Worm (Caenorhabditis elegans): ENCODE measurements around the gene C18A11.4.

The C18A11.4 gene

DNA sequence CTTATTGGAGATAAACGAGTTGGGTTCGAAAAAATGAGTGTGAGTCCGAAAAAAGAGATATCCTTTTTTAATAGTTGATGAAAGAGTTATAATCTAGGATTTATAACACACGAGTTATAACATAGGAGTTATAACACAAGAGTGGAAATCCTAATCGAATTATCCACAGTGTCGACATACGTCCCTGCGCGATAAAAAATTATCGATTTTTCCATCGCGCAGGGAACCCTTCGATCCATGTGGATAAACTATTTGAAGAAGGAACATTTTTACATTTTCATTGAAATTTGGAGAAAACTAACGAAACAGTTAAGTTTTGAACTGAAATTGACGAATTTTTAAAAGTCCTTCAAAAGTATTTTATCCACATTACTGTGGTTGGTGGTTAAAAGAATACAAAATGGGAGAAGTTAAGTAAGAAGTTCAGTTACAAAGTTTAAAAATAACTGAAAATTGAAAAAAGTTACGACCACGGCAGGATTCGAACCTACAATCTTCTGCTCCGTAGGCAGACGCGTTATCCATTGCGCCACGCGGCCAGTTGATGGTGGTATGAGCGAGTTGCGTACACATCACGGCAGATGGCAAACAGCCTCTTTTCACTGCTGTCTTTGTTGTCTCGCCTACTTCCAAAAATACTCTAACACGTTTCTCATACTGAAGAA lies 9.0 kb upstream of the C18A11.4 start (continued):
- TF ChIP-seq D1046.2 (GFP tag; IDR thresholded peaks at IDR 0.05) (peak; percentile 82), mxl-3 (GFP tag; optimal IDR thresholded peaks at IDR 0.05) (peak; percentile 89), lir-3 (tag; optimal IDR thresholded peaks at IDR 0.05) (peak; percentile 93), aly-2 (tag; optimal IDR thresholded peaks at IDR 0.05) (no peak), tra-1 (GFP tag; IDR thresholded peaks at IDR 0.05) (peak; percentile 95), ZK337.2 (GFP tag; IDR thresholded peaks at IDR 0.05) (peak; percentile 93), unc-39 (tag; optimal IDR thresholded peaks at IDR 0.05) (peak; percentile 73), hmg-1.1 (GFP tag; IDR thresholded peaks at IDR 0.05) (peak; percentile 99), Y5F2A.4 (GFP tag; optimal IDR thresholded peaks at IDR 0.05) (peak; percentile 91), zag-1 (tag; optimal IDR thresholded peaks at IDR 0.05) (peak; percentile 96), zfp-2 (tag; optimal IDR thresholded peaks at IDR 0.05) (peak; percentile 84), sdz-12 (GFP tag; optimal IDR thresholded peaks at IDR 0.05) (no peak), vab-7 (GFP tag; IDR thresholded peaks at IDR 0.05) (peak; percentile 84), dmd-8 (GFP tag; IDR thresholded peaks at IDR 0.05) (peak; percentile 90), rbr-2 (tag; optimal IDR thresholded peaks at IDR 0.05) (peak; percentile 98), Y105C5A.15 (GFP tag; IDR thresholded peaks at IDR 0.05) (peak; percentile 59; the same call in 1 of the 2 replicates), nhr-76 (tag; optimal IDR thresholded peaks at IDR 0.05) (peak; percentile 79), unc-130 (GFP tag; optimal IDR thresholded peaks at IDR 0.05) (no peak), lin-13 (GFP tag; optimal IDR thresholded peaks at IDR 0.05) (peak; percentile 83), nhr-111 (GFP tag; optimal IDR thresholded peaks at IDR 0.05) (peak; percentile 43), php-3 (GFP tag; IDR thresholded peaks at IDR 0.05) (peak; percentile 98), jun-1 (tag; optimal IDR thresholded peaks at IDR 0.05) (peak; percentile 98), daf-19 (GFP tag; conservative IDR thresholded peaks at IDR 0.05) (peak; percentile 97), spr-1 (tag; optimal IDR thresholded peaks at IDR 0.05) (peak; percentile 97), daf-12 (tag; optimal IDR thresholded peaks at IDR 0.05) (peak; percentile 17), ctbp-1 (GFP tag; IDR thresholded peaks at IDR 0.05) (peak; percentile 98), fos-1 (tag; optimal IDR thresholded peaks at IDR 0.05) (peak; percentile 93), ama-1 (optimal IDR thresholded peaks at IDR 0.05) (no peak), zip-11 (GFP tag; IDR thresholded peaks at IDR 0.05) (peak; percentile 43; the same call in 1 of the 2 replicates), nhr-41 (GFP tag; IDR thresholded peaks at IDR 0.05) (peak; percentile 43), egl-27 (tag; optimal IDR thresholded peaks at IDR 0.05) (peak; percentile 84), set-16 (GFP tag; IDR thresholded peaks at IDR 0.05) (peak; percentile 24; the same call in 1 of the 2 replicates), madf-9 (GFP tag; conservative IDR thresholded peaks at IDR 0.05) (peak; percentile 98), nhr-237 (tag; optimal IDR thresholded peaks at IDR 0.05) (peak; percentile 86), dve-1 (tag; optimal IDR thresholded peaks at IDR 0.05; ENCODE audit: insufficient read depth) (peak; percentile 100), mdt-29 (GFP tag; IDR thresholded peaks at IDR 0.05) (peak; percentile 94), lin-15B (tag; optimal IDR thresholded peaks at IDR 0.05) (peak; percentile 22), ceh-82 (tag; optimal IDR thresholded peaks at IDR 0.05) (peak; percentile 98), attf-4 (tag; optimal IDR thresholded peaks at IDR 0.05) (peak; percentile 72), ztf-11 (tag; optimal IDR thresholded peaks at IDR 0.05) (peak; percentile 64), pqm-1 (tag; optimal IDR thresholded peaks at IDR 0.05) (peak; percentile 61), lin-1 (GFP tag; IDR thresholded peaks at IDR 0.05) (peak; percentile 90), nhr-6 (tag; optimal IDR thresholded peaks at IDR 0.05) (peak; percentile 98), mes-2 (tag; optimal IDR thresholded peaks at IDR 0.05; ENCODE audit: poor library complexity, severe bottlenecking) (peak; percentile 98), dpl-1 (GFP tag; optimal IDR thresholded peaks at IDR 0.05) (peak; percentile 77), pha-4 (GFP tag; IDR thresholded peaks at IDR 0.05) (peak; percentile 94), pha-4 (tag; optimal IDR thresholded peaks at IDR 0.05) (peak; percentile 81), ceh-44 (GFP tag; IDR thresholded peaks at IDR 0.05) (peak; percentile 61), lin-38 (GFP tag; IDR thresholded peaks at IDR 0.05) (peak; percentile 81), hif-1 (tag; optimal IDR thresholded peaks at IDR 0.05) (peak; percentile 73 to 92), mxl-2 (GFP tag; conservative IDR thresholded peaks at IDR 0.05) (peak; percentile 90)

All from whole organism, L4 larva.